Worm (Caenorhabditis elegans) whole organism, L3 larva: ENCODE data around the gene skr-13.

Experiments used
- ama-1 ChIP-seq: fragments of 150-350 bp; optimal IDR thresholded peaks from 2 replicates; lab custom pipeline; 2018
- eor-1 ChIP-seq, 2 experiments: fragments of 150-350 bp; optimal IDR thresholded peaks; 2 replicates each; lab custom pipeline; 2014 to 2018; ENCODE audit warnings: missing biosample characterization in 2 of 2, missing genetic modification characterization in 2 of 2
- lin-15B ChIP-seq: fragments of 150-350 bp; optimal IDR thresholded peaks from 2 replicates; lab custom pipeline; 2014; ENCODE audit warnings: missing biosample characterization, missing genetic modification characterization
- nfya-1 ChIP-seq: sonication (generic microtip); optimal IDR thresholded peaks from 2 replicates; lab custom pipeline; 2017; ENCODE audit warnings: missing genetic modification characterization, mild to moderate bottlenecking, missing compliant biosample characterization, antibody characterized with exemption, moderate library complexity; ENCODE audit not compliant: insufficient read depth
- nhr-12 ChIP-seq: fragments of 150-350 bp; optimal IDR thresholded peaks from 2 replicates; lab custom pipeline; 2014; ENCODE audit warnings: missing biosample characterization, missing genetic modification characterization
- nhr-237 ChIP-seq: fragments of 150-350 bp; optimal IDR thresholded peaks from 2 replicates; lab custom pipeline; 2014; ENCODE audit warnings: missing biosample characterization, missing genetic modification characterization
- nhr-28 ChIP-seq: fragments of 150-350 bp; optimal IDR thresholded peaks from 2 replicates; lab custom pipeline; 2014; ENCODE audit warnings: missing biosample characterization, missing genetic modification characterization
- nhr-76 ChIP-seq: fragments of 150-350 bp; sonication (generic microtip); optimal IDR thresholded peaks from 5 replicates; lab custom pipeline; 2014; ENCODE audit warnings: missing biosample characterization, missing genetic modification characterization
- pha-4 ChIP-seq: fragments of 150-350 bp; optimal IDR thresholded peaks from 2 replicates; lab custom pipeline; 2014; ENCODE audit warnings: missing biosample characterization, missing genetic modification reagents, missing genetic modification characterization

- TF ChIP-seq nhr-76 (tag; lab: Kevin White, UChicago) = no peak
- no peak for TF ChIP-seq eor-1 (tag; optimal IDR thresholded peaks at IDR 0.05; lab: Kevin White, UChicago)
- TF ChIP-seq nhr-28 (tag; lab: Kevin White, UChicago) = no peak
- no peak for TF ChIP-seq pha-4 (tag; lab: Kevin White, UChicago)
- TF ChIP-seq nfya-1 (tag; lab: Kevin White, UChicago) = no peak
- no peak for TF ChIP-seq ama-1
- no peak for TF ChIP-seq nhr-12 (tag; lab: Kevin White, UChicago)
- TF ChIP-seq nhr-237 = no peak
- no peak for TF ChIP-seq lin-15B (tag; lab: Kevin White, UChicago)
Observed at ce11 chrIV:17116821-17117220, 45.6 kb downstream of the skr-13 start.
